Worm (Caenorhabditis elegans) whole organism, L2 larva: ENCODE data around the gene gyf-1.

Experiments used
- ama-1 ChIP-seq: fragments of 150-350 bp; optimal IDR thresholded peaks from 2 replicates; lab custom pipeline; 2018; ENCODE audit warnings: inconsistent platforms
- lsy-2 ChIP-seq, 2 experiments: fragments of 150-350 bp in 1 of 2; sonication (generic microtip) in 1 of 2; optimal IDR thresholded peaks; 2 replicates each; lab custom pipeline; 2014 to 2017; ENCODE audit warnings: missing biosample characterization in 2 of 2, missing genetic modification characterization in 2 of 2
- nhr-237 ChIP-seq: fragments of 150-350 bp; optimal IDR thresholded peaks from 2 replicates; lab custom pipeline; 2014; ENCODE audit warnings: missing biosample characterization, missing genetic modification characterization
- skn-1 ChIP-seq: sonication (generic microtip); optimal IDR thresholded peaks from 2 replicates; lab custom pipeline; 2017; ENCODE audit warnings: missing biosample characterization, missing genetic modification characterization
- ztf-11 ChIP-seq: sonication (generic microtip); optimal IDR thresholded peaks from 2 replicates; lab custom pipeline; 2017; ENCODE audit warnings: missing biosample characterization, missing genetic modification characterization

ce11 chrII:6705593-6706228 lies 21.7 kb downstream of the gyf-1 start, which contains the start of gene rpy-1:
- TF ChIP-seq ama-1, result no peak
- TF ChIP-seq nhr-237 (tag; lab: Kevin White, UChicago), result no peak
- TF ChIP-seq ztf-11 (tag; lab: Kevin White, UChicago), result no peak
- TF ChIP-seq lsy-2 (tag; optimal IDR thresholded peaks at IDR 0.05; lab: Kevin White, UChicago), result peak in 1 of 2 experiments; percentile 42
- no peak for TF ChIP-seq skn-1 (tag; lab: Kevin White, UChicago)
